Fruit fly (Drosophila melanogaster): ENCODE data around the gene CG13887.

CG13887 gene

DNA sequence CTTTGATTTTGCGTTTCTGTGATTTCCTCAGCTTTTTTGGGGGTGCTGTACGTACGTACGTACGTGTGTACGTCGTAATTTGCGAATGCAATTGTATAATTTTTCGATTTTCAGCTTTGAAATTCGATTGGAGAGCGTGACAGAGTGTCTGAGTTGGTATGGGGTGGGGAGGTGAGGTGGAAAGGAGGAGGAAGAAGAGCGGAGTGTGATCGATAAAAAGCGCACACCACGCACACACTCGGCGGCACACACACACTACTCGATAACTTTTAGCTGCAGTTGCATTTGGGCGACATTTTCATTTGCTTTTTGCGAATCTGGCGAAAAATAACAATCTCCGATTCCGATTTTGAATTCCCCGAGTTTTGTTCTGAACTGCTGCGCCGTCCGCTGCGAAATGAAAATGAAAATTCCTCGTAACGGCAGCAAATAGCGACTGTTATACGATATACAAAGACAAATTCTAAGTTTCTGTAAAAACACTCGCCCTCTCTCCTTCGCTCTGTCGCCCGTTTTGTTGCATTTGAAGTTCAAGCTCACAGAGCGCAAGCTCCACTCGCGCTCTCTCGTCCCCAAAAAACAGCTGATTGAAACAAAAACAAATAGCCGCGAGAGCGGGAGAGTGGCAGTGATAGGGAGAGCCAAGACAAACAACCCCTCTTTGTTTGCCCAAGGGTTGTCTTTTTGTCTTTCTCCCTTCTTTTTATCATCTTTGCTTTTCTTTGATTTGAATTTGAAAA lies 44.0 kb downstream of the CG13887 start, which contains the start of gene CG13907:
Gene CG13907, minus strand, starts transcription at position 518 of the 740 bp plus-strand sequence.
- no peak for TF ChIP-seq CG10348 (GFP tag; IDR thresholded peaks at IDR 0.05)
- TF ChIP-seq CG12605 (GFP tag; IDR thresholded peaks at IDR 0.05): peak; percentile 47; the same call in 1 of the 2 replicates
- TF ChIP-seq gl (tag; optimal IDR thresholded peaks at IDR 0.05): no peak
- TF ChIP-seq CG34367 (tag; optimal IDR thresholded peaks at IDR 0.05): no peak
- peak; percentile 12 for TF ChIP-seq EcR (GFP tag; optimal IDR thresholded peaks at IDR 0.05)
- TF ChIP-seq CG14655 (GFP tag; optimal IDR thresholded peaks at IDR 0.05): no peak
- peak; percentile 5 for TF ChIP-seq Pif1A (GFP tag; optimal IDR thresholded peaks at IDR 0.05)
- peak; percentile 29; the same call in 1 of the 2 replicates for TF ChIP-seq CG32121 (GFP tag; IDR thresholded peaks at IDR 0.05)
- TF ChIP-seq CG4496 (GFP tag; IDR thresholded peaks at IDR 0.05): peak; percentile 52; the same call in 2 of the 3 replicates

- TF ChIP-seq CG9948 (tag; optimal IDR thresholded peaks at IDR 0.05) (no peak), CG32121 (GFP tag; IDR thresholded peaks at IDR 0.05) (no peak)
These were observed 44.7 kb downstream of the CG13887 start for dm6 chr3L:882236-882891.

dm6 chr3L:882892-883255 lies 45.2 kb downstream of the CG13887 start:
- TF ChIP-seq CG15710 (tag; optimal IDR thresholded peaks at IDR 0.05) (no peak), CG8159 (tag; optimal IDR thresholded peaks at IDR 0.05) (no peak), Ets98B (GFP tag; IDR thresholded peaks at IDR 0.05) (no peak), CG17806 (tag; optimal IDR thresholded peaks at IDR 0.05) (no peak), fd96Ca (GFP tag; IDR thresholded peaks at IDR 0.05) (no peak), EcR (GFP tag; optimal IDR thresholded peaks at IDR 0.05) (no peak), Snoo (tag; optimal IDR thresholded peaks at IDR 0.05) (no peak), CG9948 (tag; optimal IDR thresholded peaks at IDR 0.05) (no peak), CG14655 (GFP tag; optimal IDR thresholded peaks at IDR 0.05) (no peak), D1 (tag; optimal IDR thresholded peaks at IDR 0.05) (no peak), CG12605 (GFP tag; IDR thresholded peaks at IDR 0.05) (no peak), CG8301 (tag; optimal IDR thresholded peaks at IDR 0.05) (no peak), CG4496 (GFP tag; IDR thresholded peaks at IDR 0.05) (no peak), gl (tag; optimal IDR thresholded peaks at IDR 0.05) (no peak), CG34367 (tag; optimal IDR thresholded peaks at IDR 0.05) (no peak), CG13204 (GFP tag; optimal IDR thresholded peaks at IDR 0.05) (no peak)

DNA sequence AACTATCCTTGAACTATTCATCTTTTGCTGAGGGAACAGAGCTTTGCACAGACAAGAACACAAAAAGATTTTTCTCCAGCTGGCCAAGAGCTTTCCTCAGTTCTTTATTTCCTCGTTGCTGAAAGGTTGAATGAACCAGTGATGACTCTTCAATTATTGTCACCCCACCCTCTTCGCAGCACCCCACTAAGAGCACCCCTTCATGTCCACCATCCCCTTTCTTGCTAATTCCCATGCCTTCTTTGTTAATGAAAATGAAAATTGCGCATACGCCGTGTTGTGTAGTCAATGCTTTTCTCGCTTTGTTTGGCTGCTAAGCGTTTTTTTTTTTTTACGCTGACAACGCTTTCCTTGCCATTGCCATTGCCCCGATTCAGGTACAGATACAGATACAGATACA lies 46.1 kb downstream of the CG13887 start:
- no peak for TF ChIP-seq Pif1B (GFP tag; optimal IDR thresholded peaks at IDR 0.05)
- peak; percentile 92 for TF ChIP-seq EcR (GFP tag; optimal IDR thresholded peaks at IDR 0.05)

DNA sequence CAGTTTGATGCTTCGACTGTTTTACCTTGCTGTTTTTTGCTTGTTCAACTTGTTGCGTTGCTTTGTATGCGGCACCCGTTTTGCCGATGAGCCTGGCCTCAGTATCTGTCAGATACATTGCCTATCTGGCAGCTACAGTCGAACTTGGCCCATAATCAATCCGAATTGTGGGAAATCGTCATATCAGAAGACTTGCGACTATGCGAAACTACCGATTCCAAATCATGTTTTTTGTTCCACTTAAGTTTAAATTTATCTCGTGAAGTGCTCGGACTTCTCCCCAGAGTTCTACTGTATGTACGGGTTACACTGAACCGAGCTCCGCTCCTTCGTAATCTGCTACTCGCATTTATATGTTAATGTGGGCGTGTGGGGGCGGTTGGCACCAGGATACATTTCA lies 46.6 kb downstream of the CG13887 start:
- peak; percentile 68; the same call in 2 of the 3 replicates for TF ChIP-seq CG4496 (GFP tag; IDR thresholded peaks at IDR 0.05)
- peak; percentile 40 for TF ChIP-seq Ets98B (GFP tag; IDR thresholded peaks at IDR 0.05)
- no peak for TF ChIP-seq CG12605 (GFP tag; IDR thresholded peaks at IDR 0.05)
- TF ChIP-seq CG15710 (tag; optimal IDR thresholded peaks at IDR 0.05): no peak
- no peak for TF ChIP-seq EcR (GFP tag; optimal IDR thresholded peaks at IDR 0.05)
- TF ChIP-seq CG34367 (tag; optimal IDR thresholded peaks at IDR 0.05): no peak
- peak; percentile 33 for TF ChIP-seq CG8159 (tag; optimal IDR thresholded peaks at IDR 0.05)
- TF ChIP-seq CG8301 (tag; optimal IDR thresholded peaks at IDR 0.05): no peak
- no peak for TF ChIP-seq CG9948 (tag; optimal IDR thresholded peaks at IDR 0.05)
- 0 out of 3 replicates have a peak, but pooled peaks have one; percentile 52 for TF ChIP-seq fd96Ca (GFP tag; IDR thresholded peaks at IDR 0.05)
- no peak for TF ChIP-seq CG13204 (GFP tag; optimal IDR thresholded peaks at IDR 0.05)

- TF ChIP-seq EcR (GFP tag; optimal IDR thresholded peaks at IDR 0.05) (no peak), Snoo (tag; optimal IDR thresholded peaks at IDR 0.05) (no peak), CG4496 (GFP tag; IDR thresholded peaks at IDR 0.05) (no peak), CG32121 (GFP tag; IDR thresholded peaks at IDR 0.05) (no peak), CG9948 (tag; optimal IDR thresholded peaks at IDR 0.05) (no peak), Ets98B (GFP tag; IDR thresholded peaks at IDR 0.05) (no peak), D1 (tag; optimal IDR thresholded peaks at IDR 0.05) (no peak), Pif1A (GFP tag; optimal IDR thresholded peaks at IDR 0.05) (no peak), CG12605 (GFP tag; IDR thresholded peaks at IDR 0.05) (no peak), Pif1B (GFP tag; optimal IDR thresholded peaks at IDR 0.05) (no peak), CG15710 (tag; optimal IDR thresholded peaks at IDR 0.05) (no peak), CG13204 (GFP tag; optimal IDR thresholded peaks at IDR 0.05) (no peak), gl (tag; optimal IDR thresholded peaks at IDR 0.05) (no peak), CG17806 (tag; optimal IDR thresholded peaks at IDR 0.05) (no peak), rn (GFP tag; IDR thresholded peaks at IDR 0.05) (no peak), CG10348 (GFP tag; IDR thresholded peaks at IDR 0.05) (no peak), fd96Ca (GFP tag; IDR thresholded peaks at IDR 0.05) (no peak), CG8301 (tag; optimal IDR thresholded peaks at IDR 0.05) (no peak)
These were observed 47.3 kb downstream of the CG13887 start for dm6 chr3L:885006-885405.
